Worm (Caenorhabditis elegans): ENCODE measurements around the gene cyp-25A1.
A peak's percentile ranks its signal among the peaks of the same experiment; 100 is the strongest.

DNA sequence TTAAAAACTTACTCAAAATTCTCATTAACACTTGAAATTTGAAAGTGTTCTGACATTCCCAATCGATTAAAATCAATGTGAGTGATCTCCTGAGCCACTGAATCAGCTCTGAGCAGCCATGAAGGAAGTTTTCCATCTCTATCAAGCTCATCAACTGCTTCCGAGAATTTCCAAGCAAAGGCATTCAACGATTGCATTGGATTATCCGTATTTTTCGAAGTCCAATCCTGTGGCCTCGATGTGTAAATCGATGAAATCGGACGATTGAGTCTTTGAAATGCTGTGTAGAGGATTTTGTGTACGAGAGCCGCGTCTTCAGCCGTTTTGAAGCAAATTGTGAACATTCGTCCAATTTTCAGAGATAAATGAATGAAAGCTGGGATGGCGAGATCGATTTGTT is 36.5 kb upstream of the cyp-25A1 start:
- peak; percentile 51 for TF ChIP-seq ama-1 (optimal IDR thresholded peaks at IDR 0.05)
- TF ChIP-seq ama-1 (GFP tag; optimal IDR thresholded peaks at IDR 0.05), result no peak
- no peak for TF ChIP-seq dpff-1 (tag; optimal IDR thresholded peaks at IDR 0.05)
- no peak for TF ChIP-seq F22D6.2 (tag; optimal IDR thresholded peaks at IDR 0.05)
- no peak for TF ChIP-seq sdz-38 (tag; optimal IDR thresholded peaks at IDR 0.05)
- no peak for TF ChIP-seq unc-130 (GFP tag; optimal IDR thresholded peaks at IDR 0.05)
